Fruit fly (Drosophila melanogaster) whole organism, embryonic: ENCODE data around the gene pbl.

Experiments
- ATbp ChIP-seq: fragments of 200-800 bp; sonication (Bioruptor generic); optimal IDR thresholded peaks from 2 replicates; lab custom pipeline; 2017; ENCODE audit warnings: missing biosample characterization, mild to moderate bottlenecking, missing genetic modification characterization, missing genetic modification reagents
- Adf1 ChIP-seq: fragments of 200-800 bp; sonication (Bioruptor generic); IDR thresholded peaks from 2 replicates; pipeline ENCODE4 v1.3.6; 2022; ENCODE audit warnings: missing biosample characterization, missing genetic modification characterization
- Atf3 ChIP-seq: fragments of 200-800 bp; sonication (Bioruptor generic); optimal IDR thresholded peaks from 3 replicates; lab custom pipeline; 2016; ENCODE audit warnings: missing biosample characterization, missing genetic modification characterization
- Atf6 ChIP-seq: fragments of 200-800 bp; sonication (Bioruptor generic); IDR thresholded peaks from 2 replicates; pipeline ENCODE4 v1.3.6; 2022; ENCODE audit warnings: missing biosample characterization, missing genetic modification characterization
- C15 ChIP-seq: fragments of 200-800 bp; sonication (Bioruptor generic); IDR thresholded peaks from 3 replicates; pipeline ENCODE4 v1.3.6; 2022; ENCODE audit warnings: missing biosample characterization, missing genetic modification characterization
- CG10543 ChIP-seq: fragments of 200-800 bp; sonication (Bioruptor generic); optimal IDR thresholded peaks from 3 replicates; lab custom pipeline; 2017; ENCODE audit warnings: missing biosample characterization, mild to moderate bottlenecking, missing genetic modification characterization, moderate library complexity
- CG10979 ChIP-seq: fragments of 200-800 bp; sonication (Bioruptor generic); optimal IDR thresholded peaks from 2 replicates; lab custom pipeline; 2018; ENCODE audit warnings: missing biosample characterization, mild to moderate bottlenecking, missing genetic modification characterization, moderate library complexity
- CG11093 ChIP-seq: fragments of 200-800 bp; sonication (Bioruptor generic); IDR thresholded peaks from 3 replicates; pipeline ENCODE4 v1.3.6; 2022; ENCODE audit warnings: missing biosample characterization, missing genetic modification characterization
- CG12104 ChIP-seq: fragments of 200-800 bp; sonication (Bioruptor generic); optimal IDR thresholded peaks from 3 replicates; lab custom pipeline; 2016; ENCODE audit warnings: missing biosample characterization, missing genetic modification characterization
- CG12236 ChIP-seq: fragments of 200-800 bp; sonication (Bioruptor generic); optimal IDR thresholded peaks from 2 replicates; lab custom pipeline; 2016; ENCODE audit warnings: missing biosample characterization, missing genetic modification characterization
- CG12299 ChIP-seq: fragments of 200-800 bp; sonication (Bioruptor generic); optimal IDR thresholded peaks from 2 replicates; lab custom pipeline; 2018; ENCODE audit warnings: missing biosample characterization, mild to moderate bottlenecking, missing genetic modification characterization
- CG1233 ChIP-seq: fragments of 200-800 bp; sonication (Bioruptor generic); optimal IDR thresholded peaks from 4 replicates; lab custom pipeline; 2018; ENCODE audit warnings: missing biosample characterization, mild to moderate bottlenecking, missing genetic modification characterization
- CG12744 ChIP-seq: fragments of 200-800 bp; sonication (Bioruptor generic); optimal IDR thresholded peaks from 2 replicates; lab custom pipeline; 2016; ENCODE audit warnings: missing biosample characterization, missing genetic modification characterization
- CG14014 ChIP-seq: fragments of 200-800 bp; sonication (Bioruptor generic); IDR thresholded peaks from 2 replicates; pipeline ENCODE4 v1.3.6; 2022; ENCODE audit warnings: missing biosample characterization, missing genetic modification characterization
- CG14710 ChIP-seq: fragments of 200-800 bp; sonication (Bioruptor generic); optimal IDR thresholded peaks from 3 replicates; lab custom pipeline; 2019; ENCODE audit warnings: missing biosample characterization, mild to moderate bottlenecking, missing genetic modification characterization, moderate library complexity
- CG1529 ChIP-seq: fragments of 200-800 bp; sonication (Bioruptor generic); optimal IDR thresholded peaks from 3 replicates; lab custom pipeline; 2018; ENCODE audit warnings: missing biosample characterization, missing genetic modification characterization
- CG17328 ChIP-seq: fragments of 200-800 bp; sonication (Bioruptor generic); IDR thresholded peaks from 2 replicates; pipeline ENCODE4 v1.3.6; 2022; ENCODE audit warnings: missing biosample characterization, missing genetic modification characterization
- CG18619 ChIP-seq: fragments of 200-800 bp; sonication (Bioruptor generic); optimal IDR thresholded peaks from 3 replicates; lab custom pipeline; 2017; ENCODE audit warnings: missing biosample characterization, mild to moderate bottlenecking, missing genetic modification characterization
- CG4360 ChIP-seq: fragments of 200-800 bp; sonication (Bioruptor generic); IDR thresholded peaks from 2 replicates; pipeline ENCODE4 v1.3.6; 2022; ENCODE audit warnings: missing biosample characterization, missing genetic modification characterization
- CG4404 ChIP-seq: fragments of 200-800 bp; sonication (Bioruptor generic); IDR thresholded peaks from 2 replicates; pipeline ENCODE4 v1.3.6; 2022; ENCODE audit warnings: missing biosample characterization, missing genetic modification characterization
- CG7745 ChIP-seq: fragments of 200-800 bp; sonication (Bioruptor generic); optimal IDR thresholded peaks from 2 replicates; lab custom pipeline; 2018; ENCODE audit warnings: missing biosample characterization, mild to moderate bottlenecking, missing genetic modification characterization, moderate library complexity
- CG8765 ChIP-seq: fragments of 200-800 bp; sonication (Bioruptor generic); IDR thresholded peaks from 2 replicates; pipeline ENCODE4 v1.3.6; 2022; ENCODE audit warnings: missing biosample characterization, missing genetic modification characterization
- CrebB ChIP-seq: fragments of 200-800 bp; sonication (Bioruptor generic); optimal IDR thresholded peaks from 3 replicates; lab custom pipeline; 2018; ENCODE audit warnings: missing biosample characterization, mild to moderate bottlenecking, missing genetic modification characterization
- Doc2 ChIP-seq: fragments of 200-800 bp; sonication (Bioruptor generic); IDR thresholded peaks from 2 replicates; pipeline ENCODE4 v1.3.6; 2022; ENCODE audit warnings: missing biosample characterization, missing genetic modification characterization
- Dp ChIP-seq: fragments of 200-800 bp; sonication (Bioruptor generic); optimal IDR thresholded peaks from 2 replicates; lab custom pipeline; 2018; ENCODE audit warnings: missing biosample characterization, mild to moderate bottlenecking, missing genetic modification characterization, moderate library complexity
- Dref ChIP-seq: fragments of 200-800 bp; sonication (Bioruptor generic); IDR thresholded peaks from 2 replicates; pipeline ENCODE4 v1.3.6; 2022; ENCODE audit warnings: missing biosample characterization, missing genetic modification characterization
- E2f2 ChIP-seq: fragments of 200-800 bp; sonication (Bioruptor generic); IDR thresholded peaks from 2 replicates; pipeline ENCODE4 v1.3.6; 2022; ENCODE audit warnings: missing biosample characterization, missing genetic modification characterization
- HHEX ChIP-seq: fragments of 200-800 bp; sonication (Bioruptor generic); optimal IDR thresholded peaks from 3 replicates; lab custom pipeline; 2017; ENCODE audit warnings: missing biosample characterization, mild to moderate bottlenecking, missing genetic modification characterization, missing genetic modification reagents
- Hmr ChIP-seq: fragments of 200-800 bp; sonication (Bioruptor generic); optimal IDR thresholded peaks from 3 replicates; lab custom pipeline; 2017; ENCODE audit warnings: mild to moderate bottlenecking, missing biosample characterization, missing genetic modification reagents, missing genetic modification characterization
- NC2α ChIP-seq: fragments of 200-800 bp; sonication (Bioruptor generic); optimal IDR thresholded peaks from 2 replicates; lab custom pipeline; 2016; ENCODE audit warnings: missing biosample characterization, missing genetic modification characterization
- NK7.1 ChIP-seq: fragments of 200-800 bp; sonication (Bioruptor generic); optimal IDR thresholded peaks from 3 replicates; lab custom pipeline; 2016; ENCODE audit warnings: missing biosample characterization, missing genetic modification characterization
- Poxn ChIP-seq: fragments of 200-800 bp; sonication (Bioruptor generic); IDR thresholded peaks from 2 replicates; pipeline ENCODE4 v1.3.6; 2022; ENCODE audit warnings: missing biosample characterization, missing genetic modification characterization
- Trl ChIP-seq, 3 experiments: fragments of >200 bp in 2 of 3; fragments of 200-800 bp in 1 of 3; sonication (Bioruptor generic) in 1 of 3; optimal IDR thresholded peaks; 2 replicates in 1 of 3; 3 replicates in 2 of 3; lab custom pipeline; 2016 to 2017; ENCODE audit warnings: missing biosample characterization in 1 of 3, missing genetic modification characterization in 1 of 3
- amos ChIP-seq: fragments of 200-800 bp; sonication (Bioruptor generic); IDR thresholded peaks from 2 replicates; pipeline ENCODE4 v1.3.6; 2022; ENCODE audit warnings: missing biosample characterization, missing genetic modification characterization; ENCODE audit not compliant: partially characterized antibody
- ato ChIP-seq: fragments of 200-800 bp; sonication (Bioruptor generic); IDR thresholded peaks from 2 replicates; pipeline ENCODE4 v1.3.6; 2022; ENCODE audit warnings: missing biosample characterization, missing genetic modification characterization; ENCODE audit not compliant: partially characterized antibody
- az2 ChIP-seq: fragments of 200-800 bp; sonication (Bioruptor generic); optimal IDR thresholded peaks from 3 replicates; lab custom pipeline; 2016; ENCODE audit warnings: missing biosample characterization, missing genetic modification characterization
- chif ChIP-seq, 2 experiments: fragments of 200-800 bp; sonication (Bioruptor generic); optimal IDR thresholded peaks; 3 replicates each; lab custom pipeline; 2016; ENCODE audit warnings: missing biosample characterization in 2 of 2, missing genetic modification characterization in 2 of 2
- chinmo ChIP-seq: fragments of 200-800 bp; sonication (Bioruptor generic); IDR thresholded peaks from 4 replicates; pipeline ENCODE4 v1.3.6; 2022; ENCODE audit warnings: missing biosample characterization, missing genetic modification characterization; ENCODE audit not compliant: partially characterized antibody
- dmrt11E ChIP-seq: fragments of 200-800 bp; sonication (Bioruptor generic); optimal IDR thresholded peaks from 3 replicates; lab custom pipeline; 2018; ENCODE audit warnings: missing biosample characterization, mild to moderate bottlenecking, missing genetic modification characterization, moderate library complexity
- fd102C ChIP-seq: fragments of 200-800 bp; sonication (Bioruptor generic); optimal IDR thresholded peaks from 2 replicates; lab custom pipeline; 2018; ENCODE audit warnings: missing biosample characterization, mild to moderate bottlenecking, missing genetic modification characterization, moderate library complexity
- lab ChIP-seq: fragments of 200-800 bp; sonication (Bioruptor generic); optimal IDR thresholded peaks from 3 replicates; lab custom pipeline; 2017; ENCODE audit warnings: missing biosample characterization, missing genetic modification characterization, mild to moderate bottlenecking, moderate library complexity, missing genetic modification reagents
- nau ChIP-seq: fragments of 200-800 bp; sonication (Bioruptor generic); optimal IDR thresholded peaks from 3 replicates; lab custom pipeline; 2017; ENCODE audit warnings: missing biosample characterization, mild to moderate bottlenecking, missing genetic modification characterization, missing genetic modification reagents
- prd ChIP-seq, 3 experiments: fragments of >200 bp in 2 of 3; fragments of 200-800 bp in 1 of 3; sonication (Bioruptor generic) in 1 of 3; optimal IDR thresholded peaks in 2 of 3; IDR thresholded peaks in 1 of 3; 2 replicates in 2 of 3; 3 replicates in 1 of 3; pipeline versions ENCODE4 v1.3.6 to Lab custom; 2017 to 2022; ENCODE audit warnings: missing biosample characterization in 1 of 3, missing genetic modification characterization in 1 of 3
- ro ChIP-seq: fragments of 200-800 bp; sonication (Bioruptor generic); IDR thresholded peaks from 2 replicates; pipeline ENCODE4 v1.3.6; 2022; ENCODE audit warnings: missing biosample characterization, missing genetic modification characterization
- row ChIP-seq: fragments of 200-800 bp; sonication (Bioruptor generic); IDR thresholded peaks from 3 replicates; pipeline ENCODE4 v1.3.6; 2022; ENCODE audit warnings: missing biosample characterization, missing genetic modification characterization
- slou ChIP-seq: fragments of 200-800 bp; sonication (Bioruptor generic); optimal IDR thresholded peaks from 3 replicates; lab custom pipeline; 2016; ENCODE audit warnings: missing biosample characterization, missing genetic modification characterization
- sr ChIP-seq: fragments of 200-800 bp; sonication (Bioruptor generic); IDR thresholded peaks from 3 replicates; pipeline ENCODE4 v1.3.6; 2022; ENCODE audit warnings: missing biosample characterization, missing genetic modification characterization
- z ChIP-seq: fragments of 200-800 bp; sonication (Bioruptor generic); IDR thresholded peaks from 3 replicates; pipeline ENCODE4 v1.3.6; 2022; ENCODE audit warnings: missing biosample characterization, missing genetic modification characterization

Gene pbl

dm6 chr3L:7858325-7859114, 53.2 kb downstream of the pbl start (continued):
- TF ChIP-seq dmrt11E (tag; lab: Kevin White, UChicago) (peak; percentile 33), CG17328 (GFP tag; lab: Robert Waterston, UW) (no peak), CG14710 (tag; lab: Kevin White, UChicago) (peak; percentile 4), Poxn (GFP tag; lab: Robert Waterston, UW) (no peak), row (GFP tag; lab: Robert Waterston, UW) (0 out of 3 replicates have a peak, but pooled peaks have one; percentile 10), CG18619 (GFP tag; lab: Kevin White, UChicago) (no peak), CG10543 (GFP tag; lab: Kevin White, UChicago) (peak; percentile 39), chif (GFP tag; optimal IDR thresholded peaks at IDR 0.05; lab: Kevin White, UChicago) (no peak), NK7.1 (GFP tag; lab: Kevin White, UChicago) (no peak), NC2α (GFP tag; lab: Kevin White, UChicago) (peak; percentile 7), Trl (optimal IDR thresholded peaks at IDR 0.05; lab: Kevin White, UChicago) (no peak), Trl (GFP tag; optimal IDR thresholded peaks at IDR 0.05; lab: Kevin White, UChicago) (no peak), CG12299 (tag; lab: Kevin White, UChicago) (no peak), CrebB (tag; lab: Kevin White, UChicago) (no peak), CG1233 (GFP tag; lab: Kevin White, UChicago) (peak; percentile 14), ro (GFP tag; lab: Robert Waterston, UW) (no peak), CG4404 (GFP tag; lab: Robert Waterston, UW) (no peak), CG8765 (GFP tag; lab: Robert Waterston, UW) (no peak), Dp (GFP tag; lab: Kevin White, UChicago) (no peak), CG12104 (GFP tag; lab: Kevin White, UChicago) (no peak), lab (GFP tag; lab: Kevin White, UChicago) (no peak), Dref (GFP tag; lab: Robert Waterston, UW) (no peak), ato (GFP tag; lab: Robert Waterston, UW) (no peak), CG12236 (GFP tag; lab: Kevin White, UChicago) (no peak), CG1529 (no peak)

dm6 chr3L:7856626-7856937, 55.2 kb downstream of the pbl start:
- TF ChIP-seq CG10979 (tag; lab: Kevin White, UChicago): no peak
- TF ChIP-seq prd (optimal IDR thresholded peaks at IDR 0.05; lab: Kevin White, UChicago): no peak
- no peak for TF ChIP-seq prd (GFP tag; IDR thresholded peaks at IDR 0.05; lab: Robert Waterston, UW)
- no peak for TF ChIP-seq E2f2 (GFP tag; lab: Robert Waterston, UW)
- no peak for TF ChIP-seq slou (GFP tag; lab: Kevin White, UChicago)
- TF ChIP-seq amos (GFP tag; lab: Robert Waterston, UW): no peak
- TF ChIP-seq C15 (GFP tag; lab: Robert Waterston, UW): no peak
- TF ChIP-seq Doc2: no peak
- TF ChIP-seq fd102C (GFP tag; lab: Kevin White, UChicago): no peak
- TF ChIP-seq CG11093: no peak
- 0 out of 4 replicates have a peak, but pooled peaks have one; percentile 5 for TF ChIP-seq chinmo (GFP tag; lab: Robert Waterston, UW)
- no peak for TF ChIP-seq CG4360
- TF ChIP-seq sr (GFP tag; lab: Robert Waterston, UW): no peak
- TF ChIP-seq CG14014: no peak
- no peak for TF ChIP-seq Atf3 (GFP tag; lab: Kevin White, UChicago)
- TF ChIP-seq Hmr: no peak
- TF ChIP-seq az2: no peak
- TF ChIP-seq ATbp (GFP tag; lab: Kevin White, UChicago): no peak
- TF ChIP-seq Adf1 (GFP tag; lab: Robert Waterston, UW): peak; percentile 81
- no peak for TF ChIP-seq ato (GFP tag; lab: Robert Waterston, UW)
- no peak for TF ChIP-seq z (GFP tag; lab: Robert Waterston, UW)
- TF ChIP-seq Atf6 (GFP tag; lab: Robert Waterston, UW): no peak
- TF ChIP-seq CG12744 (GFP tag; lab: Kevin White, UChicago): no peak
- no peak for TF ChIP-seq nau (GFP tag; lab: Kevin White, UChicago)
- no peak for TF ChIP-seq HHEX
- TF ChIP-seq CG7745 (tag; lab: Kevin White, UChicago): no peak
